Fruit fly (Drosophila melanogaster): ENCODE data around the gene smo.

DNA sequence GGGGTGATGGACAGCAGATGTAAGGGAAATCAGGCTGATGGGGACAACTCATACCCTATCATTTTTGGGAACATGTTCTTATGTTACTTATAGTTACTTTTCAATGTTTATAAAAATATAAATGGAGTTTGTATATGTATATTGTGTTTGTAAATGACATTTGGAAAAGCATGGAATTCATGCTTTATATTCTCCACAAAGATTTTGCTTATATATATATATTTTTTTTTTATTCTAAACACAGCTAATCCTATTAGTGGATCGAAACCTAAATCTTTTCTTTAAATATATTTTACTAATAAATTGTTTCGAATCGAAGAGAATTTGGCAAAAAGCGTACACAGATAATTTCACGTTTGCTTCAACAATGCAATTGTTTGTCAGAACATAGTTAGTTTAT lies 11.7 kb downstream of the smo start, which contains the start of gene Amnionless:
- TF ChIP-seq pad (GFP tag; optimal IDR thresholded peaks at IDR 0.05) (no peak), CG14711 (tag; optimal IDR thresholded peaks at IDR 0.05) (no peak), CG7101 (tag; optimal IDR thresholded peaks at IDR 0.05) (no peak), cic (GFP tag; optimal IDR thresholded peaks at IDR 0.05) (no peak), kay (GFP tag; ENCODE audit: borderline replicate concordance) (no peak), tj (GFP tag; optimal IDR thresholded peaks at IDR 0.05) (no peak), CG11617 (GFP tag; optimal IDR thresholded peaks at IDR 0.05) (no peak), Hr96 (GFP tag; optimal IDR thresholded peaks at IDR 0.05) (no peak), cnc (optimal IDR thresholded peaks at IDR 0.05) (no peak)
